Worm (Caenorhabditis elegans) whole organism, L3 larva: ENCODE data around the gene npp-26.

Source experiments
- R02D3.7 ChIP-seq: fragments of 150-350 bp; optimal IDR thresholded peaks from 2 replicates; lab custom pipeline; 2014; ENCODE audit warnings: missing biosample characterization, missing genetic modification characterization
- aly-2 ChIP-seq: fragments of 150-350 bp; optimal IDR thresholded peaks from 2 replicates; lab custom pipeline; 2014; ENCODE audit warnings: missing biosample characterization, missing genetic modification characterization
- ceh-16 ChIP-seq: sonication (generic microtip); optimal IDR thresholded peaks from 2 replicates; lab custom pipeline; 2017; ENCODE audit warnings: missing biosample characterization, missing genetic modification characterization
- ceh-28 ChIP-seq: fragments of 150-350 bp; optimal IDR thresholded peaks from 2 replicates; lab custom pipeline; 2014; ENCODE audit warnings: missing biosample characterization, missing genetic modification reagents, missing genetic modification characterization
- ceh-82 ChIP-seq: fragments of 150-350 bp; optimal IDR thresholded peaks from 2 replicates; lab custom pipeline; 2014; ENCODE audit warnings: missing biosample characterization, missing genetic modification characterization
- ceh-9 ChIP-seq: sonication (generic microtip); optimal IDR thresholded peaks from 2 replicates; lab custom pipeline; 2018; ENCODE audit warnings: missing biosample characterization, missing genetic modification characterization
- daf-12 ChIP-seq: fragments of 150-350 bp; optimal IDR thresholded peaks from 2 replicates; lab custom pipeline; 2014; ENCODE audit warnings: missing biosample characterization, missing genetic modification reagents, missing genetic modification characterization
- egl-5 ChIP-seq: fragments of 150-350 bp; optimal IDR thresholded peaks from 2 replicates; lab custom pipeline; 2017; ENCODE audit warnings: missing biosample characterization, missing genetic modification reagents, missing genetic modification characterization, inconsistent platforms
- elt-1 ChIP-seq: fragments of 150-350 bp; optimal IDR thresholded peaks from 2 replicates; lab custom pipeline; 2014; ENCODE audit warnings: missing biosample characterization, missing genetic modification characterization
- elt-2 ChIP-seq: sonication (generic microtip); optimal IDR thresholded peaks from 2 replicates; lab custom pipeline; 2016; ENCODE audit warnings: missing genetic modification reagents, mild to moderate bottlenecking, missing genetic modification characterization, missing compliant biosample characterization
- elt-3 ChIP-seq, 3 experiments: fragments of 150-350 bp in 1 of 3; sonication (generic microtip) in 2 of 3; optimal IDR thresholded peaks; 2 replicates in 2 of 3; 4 replicates in 1 of 3; lab custom pipeline; 2014 to 2017; ENCODE audit warnings: missing biosample characterization in 3 of 3, missing genetic modification characterization in 3 of 3
- eor-1 ChIP-seq, 2 experiments: fragments of 150-350 bp; optimal IDR thresholded peaks; 2 replicates each; lab custom pipeline; 2014 to 2018; ENCODE audit warnings: missing biosample characterization in 2 of 2, missing genetic modification characterization in 2 of 2
- fkh-10 ChIP-seq: sonication (generic microtip); optimal IDR thresholded peaks from 2 replicates; lab custom pipeline; 2017; ENCODE audit warnings: missing biosample characterization, missing genetic modification reagents, missing genetic modification characterization
- fkh-2 ChIP-seq: fragments of 150-350 bp; optimal IDR thresholded peaks from 2 replicates; lab custom pipeline; 2014; ENCODE audit warnings: missing biosample characterization, missing genetic modification reagents, missing genetic modification characterization
- hmg-11 ChIP-seq: sonication (generic microtip); optimal IDR thresholded peaks from 2 replicates; lab custom pipeline; 2016; ENCODE audit warnings: missing genetic modification characterization, missing compliant biosample characterization
- jun-1 ChIP-seq: fragments of 150-350 bp; optimal IDR thresholded peaks from 2 replicates; lab custom pipeline; 2014; ENCODE audit warnings: missing biosample characterization, missing genetic modification reagents, missing genetic modification characterization
- lin-15B ChIP-seq: fragments of 150-350 bp; optimal IDR thresholded peaks from 2 replicates; lab custom pipeline; 2014; ENCODE audit warnings: missing biosample characterization, missing genetic modification characterization
- lin-39 ChIP-seq: fragments of 150-350 bp; optimal IDR thresholded peaks from 2 replicates; lab custom pipeline; 2018; ENCODE audit warnings: missing biosample characterization, missing genetic modification reagents, missing genetic modification characterization
- lsy-12 ChIP-seq: sonication (generic microtip); optimal IDR thresholded peaks from 2 replicates; lab custom pipeline; 2016; ENCODE audit warnings: mild to moderate bottlenecking, missing genetic modification characterization, missing compliant biosample characterization
- mdl-1 ChIP-seq: fragments of 150-350 bp; optimal IDR thresholded peaks from 2 replicates; lab custom pipeline; 2014; ENCODE audit warnings: missing biosample characterization, missing genetic modification characterization
- mml-1 ChIP-seq: fragments of 150-350 bp; sonication (generic microtip); optimal IDR thresholded peaks from 3 replicates; lab custom pipeline; 2014; ENCODE audit warnings: missing biosample characterization, missing genetic modification characterization
- nfya-1 ChIP-seq: sonication (generic microtip); optimal IDR thresholded peaks from 2 replicates; lab custom pipeline; 2017; ENCODE audit warnings: missing genetic modification characterization, mild to moderate bottlenecking, missing compliant biosample characterization, antibody characterized with exemption, moderate library complexity; ENCODE audit not compliant: insufficient read depth
- nhr-11 ChIP-seq: fragments of 150-350 bp; optimal IDR thresholded peaks from 2 replicates; lab custom pipeline; 2014; ENCODE audit warnings: missing biosample characterization, missing genetic modification characterization
- nhr-237 ChIP-seq: fragments of 150-350 bp; optimal IDR thresholded peaks from 2 replicates; lab custom pipeline; 2014; ENCODE audit warnings: missing biosample characterization, missing genetic modification characterization
- nhr-25 ChIP-seq: sonication (generic microtip); optimal IDR thresholded peaks from 2 replicates; lab custom pipeline; 2017; ENCODE audit warnings: missing biosample characterization, missing genetic modification characterization
- nhr-28 ChIP-seq: fragments of 150-350 bp; optimal IDR thresholded peaks from 2 replicates; lab custom pipeline; 2014; ENCODE audit warnings: missing biosample characterization, missing genetic modification characterization
- nhr-43 ChIP-seq: sonication (generic microtip); optimal IDR thresholded peaks from 2 replicates; lab custom pipeline; 2016; ENCODE audit warnings: mild to moderate bottlenecking, missing genetic modification characterization, missing compliant biosample characterization; ENCODE audit not compliant: poor library complexity, severe bottlenecking
- nhr-76 ChIP-seq: fragments of 150-350 bp; sonication (generic microtip); optimal IDR thresholded peaks from 5 replicates; lab custom pipeline; 2014; ENCODE audit warnings: missing biosample characterization, missing genetic modification characterization
- nhr-77 ChIP-seq: fragments of 150-350 bp; optimal IDR thresholded peaks from 2 replicates; lab custom pipeline; 2014; ENCODE audit warnings: missing biosample characterization, missing genetic modification characterization
- pha-4 ChIP-seq: fragments of 150-350 bp; optimal IDR thresholded peaks from 2 replicates; lab custom pipeline; 2014; ENCODE audit warnings: missing biosample characterization, missing genetic modification reagents, missing genetic modification characterization
- skn-1 ChIP-seq: fragments of 150-350 bp; optimal IDR thresholded peaks from 2 replicates; lab custom pipeline; 2014; ENCODE audit warnings: missing biosample characterization, missing genetic modification characterization
- tbx-2 ChIP-seq: sonication (generic microtip); optimal IDR thresholded peaks from 2 replicates; lab custom pipeline; 2016; ENCODE audit warnings: mild to moderate bottlenecking, missing genetic modification characterization, missing compliant biosample characterization
- unc-39 ChIP-seq: sonication (generic microtip); optimal IDR thresholded peaks from 4 replicates; lab custom pipeline; 2017; ENCODE audit warnings: missing biosample characterization, missing genetic modification characterization
- ztf-4 ChIP-seq: fragments of 150-350 bp; optimal IDR thresholded peaks from 2 replicates; lab custom pipeline; 2014; ENCODE audit warnings: missing biosample characterization, missing genetic modification characterization

Gene npp-26

DNA sequence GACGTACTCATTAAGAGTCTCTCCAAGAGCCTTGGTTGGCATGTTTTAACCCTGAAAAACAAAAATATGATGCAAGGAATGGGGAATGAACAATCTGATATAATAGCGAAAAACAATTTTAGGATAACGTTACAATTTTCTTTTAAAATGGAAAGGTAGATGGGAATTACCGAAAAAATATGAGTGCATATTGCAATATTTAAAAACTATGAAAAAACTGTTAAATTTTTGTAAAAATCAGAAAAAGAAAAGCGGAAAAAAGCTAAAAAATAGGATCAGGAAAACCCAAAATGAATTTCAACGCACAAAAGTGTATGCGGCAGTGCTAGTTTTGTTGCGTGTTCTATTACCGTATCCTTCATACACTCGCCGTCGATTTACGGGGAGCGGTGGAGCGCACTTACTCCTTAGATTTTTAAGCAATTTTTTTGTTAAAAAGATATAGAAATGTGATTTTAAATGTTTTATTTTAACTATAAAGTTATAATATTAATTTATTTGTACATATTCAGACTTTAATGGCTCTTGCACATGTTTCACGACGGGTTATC lies 14.7 kb upstream of the npp-26 start, which contains the start of the genes rpl-20 and Y17G9B.5 (continued):
- peak; percentile 98 for TF ChIP-seq ceh-82

DNA sequence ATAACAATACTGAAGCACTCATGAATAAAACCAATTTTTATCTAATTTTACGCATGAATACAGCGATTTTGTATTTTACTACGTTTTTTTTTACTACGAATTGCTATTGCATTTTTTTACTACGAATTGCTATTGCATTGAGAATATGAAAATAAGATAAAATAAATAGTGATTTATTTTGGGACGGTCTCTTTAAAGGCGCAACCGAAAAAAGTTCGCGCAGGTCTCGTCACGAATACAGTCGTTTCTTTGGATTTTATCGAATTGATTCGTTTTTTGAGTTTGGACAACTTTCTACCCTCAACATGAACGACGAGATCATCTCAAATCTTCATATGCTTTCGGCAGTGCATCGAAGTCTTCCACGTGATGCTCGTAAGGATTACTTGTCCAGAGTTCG lies 12.7 kb upstream of the npp-26 start, which contains the start of gene Y17G9B.4:
Y17G9B.4 (plus strand) TSS at position 306 of the 400 bp plus-strand sequence.
- TF ChIP-seq nhr-25 (tag; lab: Kevin White, UChicago) (no peak), nhr-77 (tag; lab: Kevin White, UChicago) (no peak), fkh-10 (no peak), nfya-1 (no peak), nhr-76 (tag; lab: Kevin White, UChicago) (no peak), nhr-237 (tag; lab: Kevin White, UChicago) (no peak), egl-5 (tag; lab: Kevin White, UChicago) (no peak), elt-2 (tag; lab: Kevin White, UChicago) (no peak), ceh-9 (tag; lab: Kevin White, UChicago) (no peak), nhr-43 (no peak)
- TF ChIP-seq, all 47 proteins: peak for 0

DNA sequence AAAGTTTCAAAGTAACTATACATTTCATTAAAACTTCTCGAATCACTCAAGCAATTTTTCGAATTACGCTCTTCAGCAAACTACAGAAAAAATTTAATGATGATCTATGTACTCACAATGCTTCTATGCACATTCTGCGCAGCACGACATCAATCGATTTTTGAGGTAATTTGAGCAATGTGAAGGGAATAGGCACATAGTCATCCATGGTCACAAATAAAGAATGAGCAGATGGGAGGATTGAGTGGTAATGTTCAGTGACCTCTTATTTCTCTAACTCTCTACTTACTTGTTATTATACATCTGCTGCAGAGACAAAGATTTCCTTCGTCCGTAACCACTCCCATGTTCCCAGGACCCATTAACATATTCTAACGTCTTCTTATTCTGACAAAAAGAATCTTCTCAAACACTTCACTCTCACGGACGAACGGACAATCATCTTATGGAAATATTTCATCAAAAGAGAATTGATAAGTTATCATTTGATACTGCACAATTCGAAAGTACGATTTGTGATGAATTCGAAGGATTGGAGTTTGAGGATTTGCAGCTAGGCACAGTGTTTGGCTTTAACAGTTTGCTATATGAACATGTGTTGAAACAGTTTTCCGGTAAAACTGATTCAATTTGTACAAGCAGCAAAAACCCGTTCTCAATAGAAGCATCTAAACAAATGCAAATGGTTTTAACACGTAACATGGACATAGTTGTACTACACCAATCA lies 8.4 kb upstream of the npp-26 start, which contains the start of the genes fbxb-77 and Y17G9B.11:
fbxb-77 (minus strand) TSS at position 229 of the 727 bp plus-strand sequence.
Y17G9B.11 (plus strand) TSS at position 677 of the 727 bp plus-strand sequence.
- no peak for TF ChIP-seq unc-39
- no peak for TF ChIP-seq egl-5 (tag; lab: Kevin White, UChicago)
- no peak for TF ChIP-seq nhr-237 (tag; lab: Kevin White, UChicago)
- no peak for TF ChIP-seq mdl-1 (tag; lab: Kevin White, UChicago)
- TF ChIP-seq fkh-10 = no peak
- TF ChIP-seq elt-1 (tag; lab: Kevin White, UChicago) = no peak
- TF ChIP-seq ceh-16 (tag; lab: Kevin White, UChicago) = no peak
- no peak for TF ChIP-seq ceh-28
- no peak for TF ChIP-seq eor-1 (tag; optimal IDR thresholded peaks at IDR 0.05; lab: Kevin White, UChicago)
- no peak for TF ChIP-seq fkh-2
- TF ChIP-seq jun-1 (tag; lab: Kevin White, UChicago) = no peak
- TF ChIP-seq elt-2 (tag; lab: Kevin White, UChicago) = no peak
- no peak for TF ChIP-seq R02D3.7
- TF ChIP-seq skn-1 (tag; lab: Kevin White, UChicago) = no peak
- no peak for TF ChIP-seq nhr-28 (tag; lab: Kevin White, UChicago)
- TF ChIP-seq, all 47 proteins: peak for 0

DNA sequence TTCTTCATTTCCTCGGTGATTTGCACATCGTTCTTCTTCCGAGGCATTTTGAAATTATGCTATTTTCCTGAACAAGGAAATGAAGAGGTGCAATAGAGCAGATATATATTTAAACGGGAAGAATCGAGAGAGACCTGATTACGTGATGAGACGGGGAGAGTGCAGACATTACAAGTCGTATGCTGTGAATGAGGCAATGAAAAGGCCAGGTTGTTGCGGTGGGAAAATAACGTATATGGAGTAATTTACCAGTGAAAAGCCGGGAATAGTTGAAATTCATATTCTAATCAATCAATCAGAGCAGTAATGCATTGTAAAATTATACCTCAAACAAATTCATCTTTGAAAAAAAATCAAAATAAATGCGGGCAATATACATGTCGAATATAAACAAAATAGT lies 5.9 kb upstream of the npp-26 start, which contains the start of gene Y17G9B.8:
Y17G9B.8 (minus strand) TSS at position 182 of the 400 bp plus-strand sequence.
- TF ChIP-seq mml-1 = no peak
- no peak for TF ChIP-seq fkh-2
- TF ChIP-seq lin-15B (tag; lab: Kevin White, UChicago) = no peak
- no peak for TF ChIP-seq tbx-2 (tag; lab: Kevin White, UChicago)
- TF ChIP-seq daf-12 = no peak
- no peak for TF ChIP-seq lsy-12 (tag; lab: Kevin White, UChicago)
- no peak for TF ChIP-seq eor-1 (tag; optimal IDR thresholded peaks at IDR 0.05; lab: Kevin White, UChicago)
- TF ChIP-seq nhr-76 (tag; lab: Kevin White, UChicago) = no peak
- TF ChIP-seq ceh-9 (tag; lab: Kevin White, UChicago) = no peak
- TF ChIP-seq aly-2 (tag; lab: Kevin White, UChicago) = no peak
- TF ChIP-seq elt-3 (tag; optimal IDR thresholded peaks at IDR 0.05; lab: Kevin White, UChicago) = no peak
- no peak for TF ChIP-seq nfya-1
- no peak for TF ChIP-seq pha-4 (tag; lab: Kevin White, UChicago)
- TF ChIP-seq ztf-4 (tag; lab: Kevin White, UChicago) = no peak
- no peak for TF ChIP-seq R02D3.7
- TF ChIP-seq jun-1 (tag; lab: Kevin White, UChicago) = no peak
- no peak for TF ChIP-seq hmg-11 (tag; lab: Kevin White, UChicago)
- TF ChIP-seq nhr-11 = no peak
- no peak for TF ChIP-seq lin-39 (tag; lab: Kevin White, UChicago)
